Worm (Caenorhabditis elegans) whole organism, L4 larva: ENCODE measurements around the gene srx-44.

ENCODE experiments used
- ama-1 ChIP-seq: fragments of 150-350 bp; optimal IDR thresholded peaks from 2 replicates; lab custom pipeline; 2014; ENCODE audit warnings: inconsistent platforms, mixed read lengths
- egl-27 ChIP-seq: sonication (generic microtip); optimal IDR thresholded peaks from 3 replicates; lab custom pipeline; 2017; ENCODE audit warnings: missing biosample characterization, missing genetic modification reagents, missing genetic modification characterization

DNA sequence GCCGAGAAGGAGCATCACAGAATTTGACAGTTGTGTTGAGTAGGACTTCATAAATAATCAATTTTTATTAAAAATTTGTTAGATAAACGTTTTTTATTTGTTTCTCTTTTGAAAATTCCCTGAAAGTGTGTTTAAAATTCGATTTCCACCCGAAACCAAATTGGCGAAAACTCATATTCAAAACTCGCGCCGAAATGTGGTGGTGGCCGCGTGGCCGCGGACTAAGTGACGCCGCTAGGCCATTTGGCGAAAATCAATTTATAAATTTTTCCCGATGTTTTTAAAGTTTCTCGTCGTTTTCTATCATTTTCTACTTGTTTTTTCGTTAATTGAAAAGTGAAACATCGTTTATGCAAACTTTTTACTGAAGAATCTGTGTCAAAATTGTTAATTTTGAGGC is 2.5 kb downstream of the srx-44 start:
- TF ChIP-seq ama-1 (lab: Kevin White, UChicago) (no peak), egl-27 (tag; lab: Kevin White, UChicago) (no peak)
